Worm (Caenorhabditis elegans): ENCODE results near the gene srh-243.

Gene srh-243

ce11 chrV:2859738-2860137, 10.5 kb upstream of the srh-243 start, which contains the start of gene srj-54:
TSS of gene srj-54 (minus strand) at chrV:2859838.
- TF ChIP-seq lsy-2 (tag; optimal IDR thresholded peaks at IDR 0.05): no peak
- TF ChIP-seq M03D4.4 (tag; optimal IDR thresholded peaks at IDR 0.05): no peak
- no peak for TF ChIP-seq pha-4 (tag; optimal IDR thresholded peaks at IDR 0.05)
- no peak for TF ChIP-seq nhr-12 (tag; optimal IDR thresholded peaks at IDR 0.05)
- no peak for TF ChIP-seq blmp-1 (tag; optimal IDR thresholded peaks at IDR 0.05)
- no peak for TF ChIP-seq unc-120 (tag; optimal IDR thresholded peaks at IDR 0.05; ENCODE audit: poor library complexity, severe bottlenecking)
- TF ChIP-seq sptf-1 (tag; optimal IDR thresholded peaks at IDR 0.05): no peak
- TF ChIP-seq elt-3 (tag; optimal IDR thresholded peaks at IDR 0.05): no peak
- no peak for TF ChIP-seq ham-2 (GFP tag; optimal IDR thresholded peaks at IDR 0.05)
- TF ChIP-seq nhr-76 (tag; optimal IDR thresholded peaks at IDR 0.05): no peak
- TF ChIP-seq sem-2 (GFP tag; optimal IDR thresholded peaks at IDR 0.05): no peak
- no peak for TF ChIP-seq mls-2 (tag; optimal IDR thresholded peaks at IDR 0.05)
- no peak for TF ChIP-seq flh-1 (GFP tag; optimal IDR thresholded peaks at IDR 0.05)
- no peak for TF ChIP-seq hlh-1 (tag; optimal IDR thresholded peaks at IDR 0.05)
- no peak for TF ChIP-seq nhr-28 (tag; optimal IDR thresholded peaks at IDR 0.05)
- TF ChIP-seq ztf-11 (tag; optimal IDR thresholded peaks at IDR 0.05): no peak
- TF ChIP-seq mep-1 (tag; optimal IDR thresholded peaks at IDR 0.05): no peak
- TF ChIP-seq ceh-39 (tag; optimal IDR thresholded peaks at IDR 0.05): no peak
- TF ChIP-seq snpc-4 (tag; optimal IDR thresholded peaks at IDR 0.05): no peak

DNA sequence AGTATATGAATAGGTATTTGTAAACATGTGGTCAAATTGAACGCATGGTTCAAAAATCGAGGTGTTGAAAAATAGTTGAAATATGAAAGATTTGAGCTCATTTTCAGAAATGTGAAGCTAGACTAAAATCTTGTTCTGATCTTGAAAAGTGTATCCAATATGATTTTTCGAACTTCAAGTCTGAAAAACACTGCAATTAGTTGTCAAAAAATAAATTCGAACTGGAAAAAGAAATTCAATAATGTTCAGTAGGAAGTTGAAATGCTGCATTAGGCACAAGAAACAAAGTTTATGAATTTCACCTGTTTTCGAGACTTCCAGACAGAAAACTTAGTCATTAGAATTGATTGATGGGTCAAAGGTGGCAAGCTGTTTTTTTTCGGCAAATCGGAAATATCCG, 8.7 kb upstream of the srh-243 start, which contains the start of gene srh-270:
TSS of gene srh-270 (minus strand) at position 101 of the 400 bp plus-strand sequence.
- TF ChIP-seq lin-13 (tag; optimal IDR thresholded peaks at IDR 0.05) (no peak), unc-39 (tag; optimal IDR thresholded peaks at IDR 0.05) (no peak), nhr-2 (tag; optimal IDR thresholded peaks at IDR 0.05) (no peak), ceh-83 (GFP tag; optimal IDR thresholded peaks at IDR 0.05) (no peak)

DNA sequence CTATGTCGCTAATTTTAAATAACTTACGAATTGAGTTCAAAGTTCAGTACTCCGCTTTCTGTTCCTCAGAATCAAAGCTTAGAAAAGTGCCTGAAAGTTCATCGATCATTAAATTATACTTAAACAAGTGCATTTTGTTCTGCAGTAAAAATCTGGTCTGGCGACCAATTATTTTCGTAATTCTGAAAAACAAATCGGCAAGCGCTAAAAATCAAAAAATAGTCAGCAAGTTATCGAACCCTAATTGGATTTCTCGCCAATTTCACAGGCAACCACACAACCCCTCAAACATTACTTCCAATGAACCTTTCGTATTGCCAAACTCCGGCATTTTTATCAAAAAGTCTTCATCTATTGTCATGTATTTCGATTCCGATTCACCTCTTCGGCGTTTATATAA, 7.2 kb upstream of the srh-243 start, which contains the start of gene srh-272:
TSS of gene srh-272 (plus strand) at position 301 of the 400 bp plus-strand sequence.
- TF ChIP-seq nhr-76 (tag; optimal IDR thresholded peaks at IDR 0.05) (no peak), lin-13 (tag; optimal IDR thresholded peaks at IDR 0.05) (no peak), tbx-8 (GFP tag; optimal IDR thresholded peaks at IDR 0.05) (no peak), ceh-83 (GFP tag; optimal IDR thresholded peaks at IDR 0.05) (no peak), unc-62 (GFP tag; optimal IDR thresholded peaks at IDR 0.05) (no peak), elt-1 (tag; optimal IDR thresholded peaks at IDR 0.05; ENCODE audit: borderline replicate concordance, insufficient read depth) (no peak), drap-1 (GFP tag; optimal IDR thresholded peaks at IDR 0.05) (no peak), ces-1 (GFP tag; optimal IDR thresholded peaks at IDR 0.05) (no peak), bed-3 (GFP tag; optimal IDR thresholded peaks at IDR 0.05) (no peak), mab-5 (tag; optimal IDR thresholded peaks at IDR 0.05) (no peak), lin-32 (GFP tag; optimal IDR thresholded peaks at IDR 0.05) (no peak), elt-3 (tag; optimal IDR thresholded peaks at IDR 0.05) (no peak), nhr-237 (tag; optimal IDR thresholded peaks at IDR 0.05) (no peak)

ce11 chrV:2864899-2865298, 5.3 kb upstream of the srh-243 start, which contains the start of gene srh-240:
TSS of gene srh-240 (plus strand) at chrV:2865199.
- no peak for TF ChIP-seq zip-8 (tag; optimal IDR thresholded peaks at IDR 0.05)
- TF ChIP-seq nhr-28 (tag; optimal IDR thresholded peaks at IDR 0.05): no peak
- TF ChIP-seq lin-32 (GFP tag; optimal IDR thresholded peaks at IDR 0.05): no peak
- TF ChIP-seq ham-2 (GFP tag; optimal IDR thresholded peaks at IDR 0.05): no peak
- TF ChIP-seq drap-1 (GFP tag; optimal IDR thresholded peaks at IDR 0.05): no peak
- no peak for TF ChIP-seq cnd-1 (tag; optimal IDR thresholded peaks at IDR 0.05)
- no peak for TF ChIP-seq pha-4 (tag; optimal IDR thresholded peaks at IDR 0.05)
- TF ChIP-seq nhr-237 (tag; optimal IDR thresholded peaks at IDR 0.05): no peak
- TF ChIP-seq nhr-12 (tag; optimal IDR thresholded peaks at IDR 0.05): no peak
- TF ChIP-seq mls-2 (tag; optimal IDR thresholded peaks at IDR 0.05): no peak
- no peak for TF ChIP-seq ztf-11 (tag; optimal IDR thresholded peaks at IDR 0.05)
- no peak for TF ChIP-seq flh-1 (GFP tag; optimal IDR thresholded peaks at IDR 0.05)
- no peak for TF ChIP-seq sem-2 (GFP tag; optimal IDR thresholded peaks at IDR 0.05)
- no peak for TF ChIP-seq tbx-8 (GFP tag; optimal IDR thresholded peaks at IDR 0.05)
- TF ChIP-seq blmp-1 (tag; optimal IDR thresholded peaks at IDR 0.05): no peak

All from whole organism, mixed stage, embryonic.